Fruit fly (Drosophila melanogaster) whole organism, embryonic: ENCODE results near the gene CG5355.

Source experiments
- Aef1 ChIP-seq: fragments of 200-800 bp; sonication (Bioruptor generic); IDR thresholded peaks from 3 replicates; pipeline ENCODE4 v1.3.6; 2022; ENCODE audit warnings: missing biosample characterization, missing genetic modification characterization
- CG10209 ChIP-seq: fragments of 200-800 bp; sonication (Bioruptor generic); optimal IDR thresholded peaks from 3 replicates; lab custom pipeline; 2017; ENCODE audit warnings: missing biosample characterization, mild to moderate bottlenecking, missing genetic modification characterization, missing genetic modification reagents
- CG10274 ChIP-seq: fragments of 200-800 bp; sonication (Bioruptor generic); optimal IDR thresholded peaks from 3 replicates; lab custom pipeline; 2017; ENCODE audit warnings: missing biosample characterization, mild to moderate bottlenecking, missing genetic modification characterization
- CG10565 ChIP-seq: fragments of 200-800 bp; sonication (Bioruptor generic); optimal IDR thresholded peaks from 3 replicates; lab custom pipeline; 2016; ENCODE audit warnings: missing biosample characterization, mild to moderate bottlenecking, missing genetic modification characterization
- CG13894 ChIP-seq: fragments of 200-800 bp; sonication (Bioruptor generic); optimal IDR thresholded peaks from 3 replicates; lab custom pipeline; 2018; ENCODE audit warnings: missing biosample characterization, mild to moderate bottlenecking, missing genetic modification characterization, moderate library complexity
- CG15011 ChIP-seq: fragments of 200-800 bp; sonication (Bioruptor generic); optimal IDR thresholded peaks from 3 replicates; lab custom pipeline; 2018; ENCODE audit warnings: missing biosample characterization, mild to moderate bottlenecking, missing genetic modification characterization
- CG16863 ChIP-seq: fragments of 200-800 bp; sonication (Bioruptor generic); optimal IDR thresholded peaks from 3 replicates; lab custom pipeline; 2016; ENCODE audit warnings: missing biosample characterization, missing genetic modification characterization
- CG17802 ChIP-seq: fragments of 200-800 bp; sonication (Bioruptor generic); optimal IDR thresholded peaks from 2 replicates; lab custom pipeline; 2018; ENCODE audit warnings: missing biosample characterization, mild to moderate bottlenecking, missing genetic modification characterization, moderate library complexity
- CG2199 ChIP-seq: fragments of 200-800 bp; sonication (Bioruptor generic); IDR thresholded peaks from 3 replicates; pipeline ENCODE4 v1.3.6; 2022; ENCODE audit warnings: missing biosample characterization, missing genetic modification characterization
- CG3281 ChIP-seq: fragments of 200-800 bp; sonication (Bioruptor generic); optimal IDR thresholded peaks from 3 replicates; lab custom pipeline; 2017; ENCODE audit warnings: missing biosample characterization, mild to moderate bottlenecking, missing genetic modification characterization
- CG34376 ChIP-seq: fragments of 200-800 bp; sonication (Bioruptor generic); optimal IDR thresholded peaks from 2 replicates; lab custom pipeline; 2018; ENCODE audit warnings: missing biosample characterization, mild to moderate bottlenecking, missing genetic modification characterization
- CG34422 ChIP-seq: fragments of 200-800 bp; sonication (Bioruptor generic); IDR thresholded peaks from 3 replicates; pipeline ENCODE4 v1.3.6; 2022; ENCODE audit warnings: missing biosample characterization, missing genetic modification characterization
- CG43689 ChIP-seq: fragments of 200-800 bp; sonication (Bioruptor generic); IDR thresholded peaks from 2 replicates; pipeline ENCODE4 v1.3.6; 2022; ENCODE audit warnings: missing biosample characterization, missing genetic modification characterization
- CG7987 ChIP-seq: fragments of 200-800 bp; sonication (Bioruptor generic); optimal IDR thresholded peaks from 2 replicates; lab custom pipeline; 2018; ENCODE audit warnings: missing biosample characterization, mild to moderate bottlenecking, missing genetic modification characterization, moderate library complexity
- CG8924 ChIP-seq: fragments of 200-800 bp; optimal IDR thresholded peaks from 3 replicates; lab custom pipeline; 2019; ENCODE audit warnings: missing biosample characterization, mild to moderate bottlenecking, missing genetic modification characterization, moderate library complexity
- CG8944 ChIP-seq: fragments of 200-800 bp; sonication (Bioruptor generic); optimal IDR thresholded peaks from 3 replicates; lab custom pipeline; 2016; ENCODE audit warnings: missing biosample characterization, missing genetic modification characterization
- CrebB ChIP-seq: fragments of 200-800 bp; sonication (Bioruptor generic); optimal IDR thresholded peaks from 3 replicates; lab custom pipeline; 2018; ENCODE audit warnings: missing biosample characterization, mild to moderate bottlenecking, missing genetic modification characterization
- D19A ChIP-seq: fragments of 200-800 bp; optimal IDR thresholded peaks from 3 replicates; lab custom pipeline; 2019; ENCODE audit warnings: missing biosample characterization, mild to moderate bottlenecking, missing genetic modification characterization, moderate library complexity
- Drgx ChIP-seq: fragments of 200-800 bp; sonication (Bioruptor generic); IDR thresholded peaks from 2 replicates; pipeline ENCODE4 v1.3.6; 2022; ENCODE audit warnings: missing biosample characterization, missing genetic modification characterization
- HHEX ChIP-seq: fragments of 200-800 bp; sonication (Bioruptor generic); optimal IDR thresholded peaks from 3 replicates; lab custom pipeline; 2017; ENCODE audit warnings: missing biosample characterization, mild to moderate bottlenecking, missing genetic modification characterization, missing genetic modification reagents
- HLH54F ChIP-seq: fragments of 200-800 bp; sonication (Bioruptor generic); optimal IDR thresholded peaks from 3 replicates; lab custom pipeline; 2016; ENCODE audit warnings: missing biosample characterization, missing genetic modification characterization
- Hr78 ChIP-seq, 2 experiments: fragments of 200-800 bp in 1 of 2; fragments of >200 bp in 1 of 2; sonication (Bioruptor generic) in 1 of 2; optimal IDR thresholded peaks; 2 replicates each; lab custom pipeline; 2017 to 2019; ENCODE audit warnings: missing biosample characterization in 2 of 2, missing genetic modification characterization in 2 of 2, mild to moderate bottlenecking in 1 of 2, moderate library complexity in 1 of 2
- Lhr ChIP-seq: fragments of 200-800 bp; sonication (Bioruptor generic); optimal IDR thresholded peaks from 3 replicates; lab custom pipeline; 2017; ENCODE audit warnings: mild to moderate bottlenecking, missing biosample characterization, missing genetic modification reagents, missing genetic modification characterization
- MTF-1 ChIP-seq: fragments of 200-800 bp; sonication (Bioruptor generic); optimal IDR thresholded peaks from 2 replicates; lab custom pipeline; 2018; ENCODE audit warnings: missing biosample characterization, mild to moderate bottlenecking, missing genetic modification characterization, borderline replicate concordance
- NC2α ChIP-seq: fragments of 200-800 bp; sonication (Bioruptor generic); optimal IDR thresholded peaks from 2 replicates; lab custom pipeline; 2016; ENCODE audit warnings: missing biosample characterization, missing genetic modification characterization
- Opbp ChIP-seq: fragments of 200-800 bp; sonication (Bioruptor generic); IDR thresholded peaks from 3 replicates; pipeline ENCODE4 v1.3.6; 2022; ENCODE audit warnings: missing biosample characterization, missing genetic modification characterization; ENCODE audit not compliant: partially characterized antibody
- Rfx ChIP-seq: fragments of 200-800 bp; sonication (Bioruptor generic); IDR thresholded peaks from 2 replicates; pipeline ENCODE4 v1.3.6; 2022; ENCODE audit warnings: missing biosample characterization, missing genetic modification characterization
- TFAM ChIP-seq: fragments of 200-800 bp; sonication (Bioruptor generic); optimal IDR thresholded peaks from 2 replicates; lab custom pipeline; 2017; ENCODE audit warnings: missing biosample characterization, missing genetic modification characterization, inconsistent platforms
- ab ChIP-seq: fragments of 200-800 bp; sonication (Bioruptor generic); optimal IDR thresholded peaks from 2 replicates; lab custom pipeline; 2016; ENCODE audit warnings: missing biosample characterization, missing genetic modification characterization
- bigmax ChIP-seq: fragments of 200-800 bp; sonication (Bioruptor generic); optimal IDR thresholded peaks from 2 replicates; lab custom pipeline; 2018; ENCODE audit warnings: missing biosample characterization, mild to moderate bottlenecking, missing genetic modification characterization
- croc ChIP-seq: fragments of 200-800 bp; sonication (Bioruptor generic); conservative IDR thresholded peaks from 3 replicates; pipeline ENCODE4 v1.3.6; 2022; ENCODE audit warnings: missing biosample characterization, missing genetic modification characterization
- dati ChIP-seq: fragments of 200-800 bp; sonication (Bioruptor generic); IDR thresholded peaks from 2 replicates; pipeline ENCODE4 v1.3.6; 2022; ENCODE audit warnings: missing biosample characterization, missing genetic modification characterization
- fu2 ChIP-seq: fragments of 200-800 bp; sonication (Bioruptor generic); optimal IDR thresholded peaks from 2 replicates; lab custom pipeline; 2016; ENCODE audit warnings: missing biosample characterization, missing genetic modification characterization
- gsb ChIP-seq: fragments of 200-800 bp; sonication (Bioruptor generic); IDR thresholded peaks from 2 replicates; pipeline ENCODE4 v1.3.6; 2022; ENCODE audit warnings: missing biosample characterization, missing genetic modification characterization
- gt ChIP-seq: fragments of 200-800 bp; sonication (Bioruptor generic); IDR thresholded peaks from 2 replicates; pipeline ENCODE4 v1.3.6; 2022; ENCODE audit warnings: missing biosample characterization, missing genetic modification characterization
- hkb ChIP-seq, 2 experiments: fragments of 200-800 bp in 1 of 2; fragments of >200 bp in 1 of 2; sonication (Bioruptor generic) in 1 of 2; IDR thresholded peaks in 1 of 2; optimal IDR thresholded peaks in 1 of 2; 2 replicates each; pipeline versions ENCODE4 v1.3.6 to Lab custom; 2017 to 2022; ENCODE audit warnings: missing biosample characterization in 1 of 2, missing genetic modification characterization in 1 of 2
- lab ChIP-seq: fragments of 200-800 bp; sonication (Bioruptor generic); optimal IDR thresholded peaks from 3 replicates; lab custom pipeline; 2017; ENCODE audit warnings: missing biosample characterization, missing genetic modification characterization, mild to moderate bottlenecking, moderate library complexity, missing genetic modification reagents
- mirr ChIP-seq: fragments of 200-800 bp; sonication (Bioruptor generic); optimal IDR thresholded peaks from 3 replicates; lab custom pipeline; 2018; ENCODE audit warnings: missing biosample characterization, mild to moderate bottlenecking, missing genetic modification characterization
- org-1 ChIP-seq: fragments of 200-800 bp; sonication (Bioruptor generic); optimal IDR thresholded peaks from 2 replicates; lab custom pipeline; 2017; ENCODE audit warnings: missing biosample characterization, missing genetic modification characterization
- pnt ChIP-seq: fragments of 200-800 bp; sonication (Bioruptor generic); optimal IDR thresholded peaks from 3 replicates; lab custom pipeline; 2016; ENCODE audit warnings: missing biosample characterization, missing genetic modification characterization
- ranshi ChIP-seq: fragments of 200-800 bp; sonication (Bioruptor generic); IDR thresholded peaks from 2 replicates; pipeline ENCODE4 v1.3.6; 2022; ENCODE audit warnings: missing biosample characterization, missing genetic modification characterization
- salm ChIP-seq: fragments of 200-800 bp; sonication (Bioruptor generic); optimal IDR thresholded peaks from 2 replicates; lab custom pipeline; 2018; ENCODE audit warnings: missing biosample characterization, mild to moderate bottlenecking, missing genetic modification characterization
- sens ChIP-seq: fragments of 200-800 bp; sonication (Bioruptor generic); peaks from one replicate; lab custom pipeline; 2016; ENCODE audit warnings: missing biosample characterization, missing genetic modification characterization
- sna ChIP-seq: fragments of 200-800 bp; sonication (Bioruptor generic); IDR thresholded peaks from 2 replicates; pipeline ENCODE4 v1.3.6; 2022; ENCODE audit warnings: missing biosample characterization, missing genetic modification characterization; ENCODE audit not compliant: partially characterized antibody
- sug ChIP-seq: fragments of 200-800 bp; optimal IDR thresholded peaks from 2 replicates; lab custom pipeline; 2019; ENCODE audit warnings: missing biosample characterization, mild to moderate bottlenecking, missing genetic modification characterization, moderate library complexity
- tgo ChIP-seq: fragments of 200-800 bp; sonication (Bioruptor generic); IDR thresholded peaks from 3 replicates; pipeline ENCODE4 v1.3.6; 2022; ENCODE audit warnings: missing biosample characterization, missing genetic modification characterization
- unc-4 ChIP-seq: fragments of 200-800 bp; sonication (Bioruptor generic); IDR thresholded peaks from 2 replicates; pipeline ENCODE4 v1.3.6; 2022; ENCODE audit warnings: missing biosample characterization, missing genetic modification characterization; ENCODE audit not compliant: partially characterized antibody
- yki ChIP-seq: fragments of >200 bp; optimal IDR thresholded peaks from 3 replicates; lab custom pipeline; 2018

The CG5355 gene

DNA sequence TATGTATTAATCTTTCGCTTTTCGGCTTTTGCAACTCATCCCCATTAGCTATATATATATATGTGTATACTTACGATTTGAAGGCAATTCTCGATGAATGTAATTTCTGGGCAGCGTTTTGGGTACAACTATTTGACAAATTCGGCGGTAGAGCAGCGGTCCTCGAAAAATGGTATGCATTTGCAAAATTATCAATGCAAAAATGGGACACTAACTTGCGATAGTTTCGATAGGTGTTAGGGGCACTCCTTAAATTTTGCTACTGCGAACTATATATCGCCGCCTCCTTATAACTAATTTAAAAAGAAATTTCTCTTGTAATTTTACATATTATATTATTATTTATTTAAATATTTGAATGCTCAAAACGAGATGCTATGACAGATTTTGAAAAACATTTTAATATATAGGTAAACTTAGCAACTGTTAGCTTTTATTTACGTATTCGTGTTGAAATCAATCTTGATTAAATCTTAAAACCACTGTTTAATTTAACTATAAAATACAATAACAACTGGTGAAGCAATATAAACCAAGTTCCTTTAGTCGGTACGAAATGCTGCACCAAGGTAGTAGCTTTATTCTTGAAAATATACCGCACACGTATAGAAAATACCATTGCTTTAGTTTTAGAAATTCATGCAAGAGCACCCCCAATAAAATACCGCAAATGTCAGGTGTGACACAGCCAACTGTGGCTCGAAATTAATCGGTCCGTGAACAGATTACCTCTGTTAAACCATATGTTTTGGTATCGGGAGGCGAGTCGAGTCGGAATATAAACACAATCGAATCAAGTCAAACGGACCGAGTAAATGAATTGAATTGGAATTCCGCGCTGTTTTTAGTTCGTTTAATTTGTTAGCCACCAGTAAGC lies at the start of gene CG5355, which contains the start of gene Klp31E:
TSS of gene CG5355 (minus strand) at position 213 of the 877 bp plus-strand sequence.
TSS of gene Klp31E (plus strand) at position 767 of the 877 bp plus-strand sequence.
- peak; percentile 73 for TF ChIP-seq sug (tag; lab: Kevin White, UChicago)
- no peak for TF ChIP-seq lab (GFP tag; lab: Kevin White, UChicago)
- no peak for TF ChIP-seq ab (GFP tag; lab: Kevin White, UChicago)
- TF ChIP-seq org-1, result no peak
- no peak for TF ChIP-seq CG43689 (GFP tag; lab: Robert Waterston, UW)
- TF ChIP-seq dati (GFP tag; lab: Robert Waterston, UW), result no peak
- TF ChIP-seq CG10274 (GFP tag; lab: Kevin White, UChicago), result peak; percentile 1
- TF ChIP-seq unc-4, result peak; percentile 65
- peak; percentile 54 for TF ChIP-seq HHEX (GFP tag; lab: Kevin White, UChicago)
- peak; percentile 41 for TF ChIP-seq CG8944 (GFP tag; lab: Kevin White, UChicago)
- peak; percentile 52 for TF ChIP-seq CG16863 (GFP tag; lab: Kevin White, UChicago)
- no peak for TF ChIP-seq Hr78 (GFP tag; optimal IDR thresholded peaks at IDR 0.05; lab: Kevin White, UChicago)
- TF ChIP-seq CG7987 (GFP tag; lab: Kevin White, UChicago), result no peak
- TF ChIP-seq sna (GFP tag; lab: Robert Waterston, UW), result peak; percentile 75
- peak; percentile 94 for TF ChIP-seq CG17802 (tag; lab: Kevin White, UChicago)
- peak; percentile 64 for TF ChIP-seq CG3281 (GFP tag; lab: Kevin White, UChicago)
- TF ChIP-seq Drgx (GFP tag; lab: Robert Waterston, UW), result peak; percentile 37
- TF ChIP-seq CG13894 (tag; lab: Kevin White, UChicago), result no peak
- TF ChIP-seq MTF-1 (GFP tag; lab: Kevin White, UChicago), result peak; percentile 9
- peak; percentile 18; the same call in 1 of the 3 replicates for TF ChIP-seq CG34422 (GFP tag; lab: Robert Waterston, UW)
- TF ChIP-seq CrebB, result no peak
- peak; percentile 71 for TF ChIP-seq CG10209
- TF ChIP-seq tgo, result peak; percentile 64; the same call in 2 of the 3 replicates
- TF ChIP-seq croc (GFP tag; lab: Robert Waterston, UW), result peak; percentile 38
- peak; percentile 37 for TF ChIP-seq salm (tag; lab: Kevin White, UChicago)
- peak; percentile 19 for TF ChIP-seq Lhr
- no peak for TF ChIP-seq D19A
- TF ChIP-seq CG34376 (GFP tag; lab: Kevin White, UChicago), result no peak
- TF ChIP-seq CG10565 (GFP tag; lab: Kevin White, UChicago), result no peak
- TF ChIP-seq Rfx, result peak; percentile 53
- TF ChIP-seq sens, result peak; percentile 93
- no peak for TF ChIP-seq bigmax (GFP tag; lab: Kevin White, UChicago)
- no peak for TF ChIP-seq TFAM
- TF ChIP-seq CG15011 (GFP tag; lab: Kevin White, UChicago), result no peak
- no peak for TF ChIP-seq gsb (GFP tag; lab: Robert Waterston, UW)
- peak; percentile 71; the same call in 2 of the 3 replicates for TF ChIP-seq Opbp (GFP tag; lab: Robert Waterston, UW)
- TF ChIP-seq pnt (GFP tag; lab: Kevin White, UChicago), result peak; percentile 5
- peak; percentile 76 for TF ChIP-seq CG8924 (tag; lab: Kevin White, UChicago)
- no peak for TF ChIP-seq yki (lab: Kevin White, UChicago)
- TF ChIP-seq CG2199 (GFP tag; lab: Robert Waterston, UW), result 0 out of 3 replicates have a peak, but pooled peaks have one; percentile 24
- 0 out of 2 replicates have a peak, but pooled peaks have one; percentile 44 for TF ChIP-seq ranshi
- peak; percentile 49 for TF ChIP-seq HLH54F (GFP tag; lab: Kevin White, UChicago)
- TF ChIP-seq Aef1 (GFP tag; lab: Robert Waterston, UW), result 0 out of 3 replicates have a peak, but pooled peaks have one; percentile 26
- TF ChIP-seq fu2 (GFP tag; lab: Kevin White, UChicago), result no peak
- no peak for TF ChIP-seq mirr (GFP tag; lab: Kevin White, UChicago)
- TF ChIP-seq hkb (optimal IDR thresholded peaks at IDR 0.05; lab: Kevin White, UChicago), result no peak
- 0 out of 2 replicates have a peak, but pooled peaks have one; percentile 24 for TF ChIP-seq hkb (GFP tag; IDR thresholded peaks at IDR 0.05; lab: Robert Waterston, UW)
- TF ChIP-seq NC2α, result no peak
- TF ChIP-seq gt (GFP tag; lab: Robert Waterston, UW), result no peak
